Fruit fly (Drosophila melanogaster): ENCODE measurements around the gene CG4546.

Gene CG4546

dm6 chr3R:15891188-15891820, 45.0 kb downstream of the CG4546 start:
- TF ChIP-seq CG34406 (GFP tag; optimal IDR thresholded peaks at IDR 0.05), result no peak
- no peak for TF ChIP-seq CG15336 (GFP tag; IDR thresholded peaks at IDR 0.05)
- no peak for TF ChIP-seq CG7368 (GFP tag; optimal IDR thresholded peaks at IDR 0.05)
- no peak for TF ChIP-seq acj6 (GFP tag; optimal IDR thresholded peaks at IDR 0.05)

- TF ChIP-seq OdsH (GFP tag; optimal IDR thresholded peaks at IDR 0.05) (no peak), topi (GFP tag; optimal IDR thresholded peaks at IDR 0.05) (no peak), Ets21C (GFP tag; optimal IDR thresholded peaks at IDR 0.05) (no peak), CG1621 (tag; optimal IDR thresholded peaks at IDR 0.05) (no peak), spab (GFP tag; optimal IDR thresholded peaks at IDR 0.05) (no peak), dsx (GFP tag; optimal IDR thresholded peaks at IDR 0.05; ENCODE audit: poor library complexity, severe bottlenecking) (no peak), Sox14 (GFP tag; optimal IDR thresholded peaks at IDR 0.05) (no peak), fd59A (GFP tag; optimal IDR thresholded peaks at IDR 0.05) (no peak), CG15336 (GFP tag; IDR thresholded peaks at IDR 0.05) (no peak), achi (GFP tag; optimal IDR thresholded peaks at IDR 0.05) (no peak), CG34406 (GFP tag; optimal IDR thresholded peaks at IDR 0.05) (no peak), Eip78C (GFP tag) (no peak), net (GFP tag; optimal IDR thresholded peaks at IDR 0.05) (no peak), CG32006 (GFP tag; optimal IDR thresholded peaks at IDR 0.05) (no peak), CG8319 (GFP tag; optimal IDR thresholded peaks at IDR 0.05) (no peak)
Measured at dm6 chr3R:15895978-15896377, 49.6 kb downstream of the CG4546 start, which contains the start of gene CG14877. Gene CG14877 (minus strand): TSS chr3R:15896078.

All from whole organism, prepupa.